Fruit fly (Drosophila melanogaster) whole organism, embryonic: ENCODE data around the gene CG9150.

ENCODE experiments used
- CG10267 ChIP-seq: fragments of 200-800 bp; sonication (Bioruptor generic); optimal IDR thresholded peaks from 2 replicates; lab custom pipeline; 2018; ENCODE audit warnings: missing biosample characterization, mild to moderate bottlenecking, missing genetic modification characterization, moderate library complexity
- CG10366 ChIP-seq: fragments of 200-800 bp; sonication (Bioruptor generic); IDR thresholded peaks from 2 replicates; pipeline ENCODE4 v1.3.6; 2022; ENCODE audit warnings: missing biosample characterization, missing genetic modification characterization
- CG12236 ChIP-seq: fragments of 200-800 bp; sonication (Bioruptor generic); optimal IDR thresholded peaks from 2 replicates; lab custom pipeline; 2016; ENCODE audit warnings: missing biosample characterization, missing genetic modification characterization
- CG12299 ChIP-seq: fragments of 200-800 bp; sonication (Bioruptor generic); optimal IDR thresholded peaks from 2 replicates; lab custom pipeline; 2018; ENCODE audit warnings: missing biosample characterization, mild to moderate bottlenecking, missing genetic modification characterization
- CG13624 ChIP-seq: fragments of 200-800 bp; sonication (Bioruptor generic); optimal IDR thresholded peaks from 2 replicates; lab custom pipeline; 2016; ENCODE audit warnings: missing biosample characterization, missing genetic modification characterization
- CG15601 ChIP-seq: fragments of 200-800 bp; sonication (Bioruptor generic); optimal IDR thresholded peaks from 3 replicates; lab custom pipeline; 2019; ENCODE audit warnings: missing biosample characterization, mild to moderate bottlenecking, missing genetic modification characterization, moderate library complexity
- CG17359 ChIP-seq: fragments of 200-800 bp; sonication (Bioruptor generic); optimal IDR thresholded peaks from 3 replicates; lab custom pipeline; 2018; ENCODE audit warnings: missing biosample characterization, mild to moderate bottlenecking, missing genetic modification characterization, moderate library complexity
- CG18619 ChIP-seq: fragments of 200-800 bp; sonication (Bioruptor generic); optimal IDR thresholded peaks from 3 replicates; lab custom pipeline; 2017; ENCODE audit warnings: missing biosample characterization, mild to moderate bottlenecking, missing genetic modification characterization
- CG2129 ChIP-seq: fragments of 200-800 bp; sonication (Bioruptor generic); IDR thresholded peaks from 2 replicates; pipeline ENCODE4 v1.3.6; 2022; ENCODE audit warnings: missing biosample characterization, missing genetic modification characterization; ENCODE audit not compliant: partially characterized antibody
- CG31388 ChIP-seq: fragments of 200-800 bp; sonication (Bioruptor generic); optimal IDR thresholded peaks from 2 replicates; lab custom pipeline; 2016; ENCODE audit warnings: missing biosample characterization, missing genetic modification characterization
- CG32532 ChIP-seq: fragments of 200-800 bp; sonication (Bioruptor generic); IDR thresholded peaks from 2 replicates; pipeline ENCODE4 v1.3.6; 2022; ENCODE audit warnings: missing biosample characterization, missing genetic modification characterization
- CG34376 ChIP-seq: fragments of 200-800 bp; sonication (Bioruptor generic); optimal IDR thresholded peaks from 2 replicates; lab custom pipeline; 2018; ENCODE audit warnings: missing biosample characterization, mild to moderate bottlenecking, missing genetic modification characterization
- CG4360 ChIP-seq: fragments of 200-800 bp; sonication (Bioruptor generic); IDR thresholded peaks from 2 replicates; pipeline ENCODE4 v1.3.6; 2022; ENCODE audit warnings: missing biosample characterization, missing genetic modification characterization
- CG43689 ChIP-seq: fragments of 200-800 bp; sonication (Bioruptor generic); IDR thresholded peaks from 2 replicates; pipeline ENCODE4 v1.3.6; 2022; ENCODE audit warnings: missing biosample characterization, missing genetic modification characterization
- CG5953 ChIP-seq: fragments of 200-800 bp; sonication (Bioruptor generic); IDR thresholded peaks from 2 replicates; pipeline ENCODE4 v1.3.6; 2022; ENCODE audit warnings: missing biosample characterization, missing genetic modification characterization
- CG7963 ChIP-seq: fragments of 200-800 bp; sonication (Bioruptor generic); IDR thresholded peaks from 3 replicates; pipeline ENCODE4 v1.3.6; 2022; ENCODE audit warnings: missing biosample characterization, missing genetic modification characterization; ENCODE audit not compliant: partially characterized antibody
- CG8478 ChIP-seq: fragments of >200 bp; optimal IDR thresholded peaks from 2 replicates; lab custom pipeline; 2018
- CG9609 ChIP-seq: fragments of 200-800 bp; sonication (Bioruptor generic); optimal IDR thresholded peaks from 3 replicates; lab custom pipeline; 2016; ENCODE audit warnings: missing biosample characterization, missing genetic modification characterization
- CHES-1-like ChIP-seq: fragments of 200-800 bp; sonication (Bioruptor generic); optimal IDR thresholded peaks from 2 replicates; lab custom pipeline; 2016; ENCODE audit warnings: missing biosample characterization, missing genetic modification characterization
- CrebB ChIP-seq: fragments of 200-800 bp; sonication (Bioruptor generic); optimal IDR thresholded peaks from 3 replicates; lab custom pipeline; 2018; ENCODE audit warnings: missing biosample characterization, mild to moderate bottlenecking, missing genetic modification characterization
- Dad ChIP-seq: fragments of 200-800 bp; sonication (Bioruptor generic); optimal IDR thresholded peaks from 3 replicates; lab custom pipeline; 2016; ENCODE audit warnings: missing biosample characterization, missing genetic modification characterization
- E2f1 ChIP-seq: fragments of 200-800 bp; sonication (Bioruptor generic); IDR thresholded peaks from 2 replicates; pipeline ENCODE4 v1.3.6; 2022; ENCODE audit warnings: missing biosample characterization, missing genetic modification characterization
- GATAe ChIP-seq: fragments of 200-800 bp; sonication (Bioruptor generic); conservative IDR thresholded peaks from 2 replicates; pipeline ENCODE4 v1.3.6; 2022; ENCODE audit warnings: missing biosample characterization, missing genetic modification characterization
- Gug ChIP-seq: fragments of 200-800 bp; sonication (Bioruptor generic); IDR thresholded peaks from 4 replicates; pipeline ENCODE4 v1.3.6; 2022; ENCODE audit warnings: missing biosample characterization, missing genetic modification characterization
- HLHmδ ChIP-seq: fragments of 200-800 bp; sonication (Bioruptor generic); optimal IDR thresholded peaks from 2 replicates; lab custom pipeline; 2018; ENCODE audit warnings: missing biosample characterization, mild to moderate bottlenecking, missing genetic modification characterization, moderate library complexity
- Hand ChIP-seq: fragments of 200-800 bp; sonication (Bioruptor generic); optimal IDR thresholded peaks from 2 replicates; lab custom pipeline; 2017; ENCODE audit warnings: mild to moderate bottlenecking, missing biosample characterization, missing genetic modification reagents, missing genetic modification characterization
- HmgD ChIP-seq: fragments of 200-800 bp; sonication (Bioruptor generic); optimal IDR thresholded peaks from 3 replicates; lab custom pipeline; 2016; ENCODE audit warnings: missing biosample characterization, missing genetic modification characterization
- Hsf ChIP-seq: fragments of 200-800 bp; sonication (Bioruptor generic); optimal IDR thresholded peaks from 3 replicates; lab custom pipeline; 2016; ENCODE audit warnings: missing biosample characterization, missing genetic modification characterization
- MESR4 ChIP-seq: fragments of 200-800 bp; sonication (Bioruptor generic); optimal IDR thresholded peaks from 2 replicates; lab custom pipeline; 2018; ENCODE audit warnings: missing biosample characterization, mild to moderate bottlenecking, missing genetic modification characterization, moderate library complexity
- PHDP ChIP-seq: fragments of 200-800 bp; sonication (Bioruptor generic); optimal IDR thresholded peaks from 3 replicates; lab custom pipeline; 2018; ENCODE audit warnings: missing biosample characterization, mild to moderate bottlenecking, missing genetic modification characterization, moderate library complexity
- Ravus ChIP-seq: fragments of 200-800 bp; sonication (Bioruptor generic); IDR thresholded peaks from 2 replicates; pipeline ENCODE4 v1.3.6; 2022; ENCODE audit warnings: missing biosample characterization, missing genetic modification characterization
- Rfx ChIP-seq: fragments of 200-800 bp; sonication (Bioruptor generic); IDR thresholded peaks from 2 replicates; pipeline ENCODE4 v1.3.6; 2022; ENCODE audit warnings: missing biosample characterization, missing genetic modification characterization
- Scr ChIP-seq: fragments of 200-800 bp; sonication (Bioruptor generic); IDR thresholded peaks from 2 replicates; pipeline ENCODE4 v1.3.6; 2022; ENCODE audit warnings: missing biosample characterization, missing genetic modification characterization; ENCODE audit not compliant: partially characterized antibody
- Trl ChIP-seq, 3 experiments: fragments of >200 bp in 2 of 3; fragments of 200-800 bp in 1 of 3; sonication (Bioruptor generic) in 1 of 3; optimal IDR thresholded peaks; 2 replicates in 1 of 3; 3 replicates in 2 of 3; lab custom pipeline; 2016 to 2017; ENCODE audit warnings: missing biosample characterization in 1 of 3, missing genetic modification characterization in 1 of 3
- Usf ChIP-seq: fragments of 200-800 bp; sonication (Bioruptor generic); optimal IDR thresholded peaks from 2 replicates; lab custom pipeline; 2017; ENCODE audit warnings: missing genotype, missing biosample characterization, missing genetic modification characterization
- ara ChIP-seq: fragments of 200-800 bp; sonication (Bioruptor generic); IDR thresholded peaks from 2 replicates; pipeline ENCODE4 v1.3.6; 2022; ENCODE audit warnings: missing biosample characterization, missing genetic modification characterization
- cas ChIP-seq: fragments of 200-800 bp; sonication (Bioruptor generic); IDR thresholded peaks from 2 replicates; pipeline ENCODE4 v1.3.6; 2022; ENCODE audit warnings: missing biosample characterization, missing genetic modification characterization
- crc ChIP-seq: fragments of 200-800 bp; sonication (Bioruptor generic); optimal IDR thresholded peaks from 2 replicates; lab custom pipeline; 2016; ENCODE audit warnings: missing biosample characterization, missing genetic modification characterization
- crp ChIP-seq, 2 experiments: fragments of 200-800 bp; sonication (Bioruptor generic); optimal IDR thresholded peaks; 2 replicates in 1 of 2; 3 replicates in 1 of 2; lab custom pipeline; 2017; ENCODE audit warnings: missing biosample characterization in 2 of 2, missing genetic modification characterization in 2 of 2, mild to moderate bottlenecking in 1 of 2, moderate library complexity in 1 of 2
- ems ChIP-seq: fragments of 200-800 bp; sonication (Bioruptor generic); optimal IDR thresholded peaks from 3 replicates; lab custom pipeline; 2016; ENCODE audit warnings: missing biosample characterization, missing genetic modification characterization
- en ChIP-seq: fragments of 200-800 bp; sonication (Bioruptor generic); optimal IDR thresholded peaks from 2 replicates; lab custom pipeline; 2016; ENCODE audit warnings: missing biosample characterization, missing genetic modification characterization
- insv ChIP-seq, 2 experiments: fragments of 200-800 bp; sonication (Bioruptor generic); optimal IDR thresholded peaks; 3 replicates each; lab custom pipeline; 2016 to 2018; ENCODE audit warnings: missing biosample characterization in 2 of 2, missing genetic modification characterization in 2 of 2
- kah ChIP-seq: fragments of 200-800 bp; sonication (Bioruptor generic); optimal IDR thresholded peaks from 2 replicates; lab custom pipeline; 2018; ENCODE audit warnings: missing biosample characterization, mild to moderate bottlenecking, missing genetic modification characterization
- knrl ChIP-seq: fragments of 200-800 bp; sonication (Bioruptor generic); IDR thresholded peaks from 3 replicates; pipeline ENCODE4 v1.3.6; 2022; ENCODE audit warnings: missing biosample characterization, missing genetic modification characterization; ENCODE audit not compliant: partially characterized antibody
- otp ChIP-seq: fragments of 200-800 bp; sonication (Bioruptor generic); IDR thresholded peaks from 3 replicates; pipeline ENCODE4, ENCODE4 v1.3.6; 2022; ENCODE audit warnings: missing biosample characterization, missing genetic modification characterization
- pnt ChIP-seq: fragments of 200-800 bp; sonication (Bioruptor generic); optimal IDR thresholded peaks from 3 replicates; lab custom pipeline; 2016; ENCODE audit warnings: missing biosample characterization, missing genetic modification characterization
- ro ChIP-seq: fragments of 200-800 bp; sonication (Bioruptor generic); IDR thresholded peaks from 2 replicates; pipeline ENCODE4 v1.3.6; 2022; ENCODE audit warnings: missing biosample characterization, missing genetic modification characterization
- scrt ChIP-seq: fragments of 200-800 bp; sonication (Bioruptor generic); optimal IDR thresholded peaks from 2 replicates; lab custom pipeline; 2018; ENCODE audit warnings: missing biosample characterization, mild to moderate bottlenecking, missing genetic modification characterization, moderate library complexity
- slp2 ChIP-seq: fragments of 200-800 bp; sonication (Bioruptor generic); optimal IDR thresholded peaks from 2 replicates; lab custom pipeline; 2016; ENCODE audit warnings: missing biosample characterization, missing genetic modification characterization
- tap ChIP-seq: fragments of 200-800 bp; optimal IDR thresholded peaks from 3 replicates; lab custom pipeline; 2019; ENCODE audit warnings: missing biosample characterization, mild to moderate bottlenecking, missing genetic modification characterization, moderate library complexity
- usp ChIP-seq: fragments of >200 bp; optimal IDR thresholded peaks from 2 replicates; lab custom pipeline; 2017; ENCODE audit warnings: missing biosample characterization, missing genetic modification characterization

CG9150 gene

dm6 chr2L:6051212-6051621, 17.2 kb downstream of the CG9150 start (continued):
- TF ChIP-seq Hand (GFP tag; lab: Kevin White, UChicago) (peak; percentile 98), CG5953 (GFP tag; lab: Robert Waterston, UW) (peak; percentile 90), HmgD (GFP tag; lab: Kevin White, UChicago) (peak; percentile 69), CrebB (peak; percentile 98), tap (tag; lab: Kevin White, UChicago) (peak; percentile 97), CG17359 (tag; lab: Kevin White, UChicago) (peak; percentile 97), CG10366 (GFP tag; lab: Robert Waterston, UW) (peak; percentile 95), ara (GFP tag; lab: Robert Waterston, UW) (peak; percentile 96), Trl (optimal IDR thresholded peaks at IDR 0.05; lab: Kevin White, UChicago) (peak in 1 of 2 experiments; percentile 6), Trl (GFP tag; optimal IDR thresholded peaks at IDR 0.05; lab: Kevin White, UChicago) (peak; percentile 97), ro (GFP tag; lab: Robert Waterston, UW) (peak; percentile 73), pnt (GFP tag; lab: Kevin White, UChicago) (peak; percentile 88), HLHmδ (GFP tag; lab: Kevin White, UChicago) (no peak), CG8478 (lab: Kevin White, UChicago) (peak; percentile 12), CG13624 (peak; percentile 96), crp (GFP tag; optimal IDR thresholded peaks at IDR 0.05; lab: Kevin White, UChicago) (peak in 1 of 2 experiments; percentile 62), CG9609 (GFP tag; lab: Kevin White, UChicago) (peak; percentile 88), CG34376 (GFP tag; lab: Kevin White, UChicago) (peak; percentile 98), Scr (GFP tag; lab: Robert Waterston, UW) (no peak), ems (GFP tag; lab: Kevin White, UChicago) (peak; percentile 95), CG2129 (GFP tag; lab: Robert Waterston, UW) (no peak), MESR4 (GFP tag; lab: Kevin White, UChicago) (peak; percentile 46), E2f1 (GFP tag; lab: Robert Waterston, UW) (peak; percentile 82), Hsf (GFP tag; lab: Kevin White, UChicago) (peak; percentile 94), knrl (GFP tag; lab: Robert Waterston, UW) (no peak), Rfx (GFP tag; lab: Robert Waterston, UW) (peak; percentile 97), Ravus (peak; percentile 75), PHDP (tag; lab: Kevin White, UChicago) (peak; percentile 99), usp (no peak), insv (GFP tag; optimal IDR thresholded peaks at IDR 0.05; lab: Kevin White, UChicago) (peak; percentile 5 to 77), CG43689 (peak; percentile 71), CG10267 (peak; percentile 95), crc (peak; percentile 90), CHES-1-like (GFP tag; lab: Kevin White, UChicago) (peak; percentile 89), CG31388 (GFP tag; lab: Kevin White, UChicago) (peak; percentile 71), GATAe (peak; percentile 33; the same call in 1 of the 2 replicates), Gug (GFP tag; lab: Robert Waterston, UW) (peak; percentile 41; the same call in 1 of the 4 replicates), kah (peak; percentile 92), slp2 (peak; percentile 83), cas (peak; percentile 84), CG32532 (peak; percentile 95), Dad (GFP tag; lab: Kevin White, UChicago) (peak; percentile 97), CG7963 (GFP tag; lab: Robert Waterston, UW) (no peak), scrt (GFP tag; lab: Kevin White, UChicago) (peak; percentile 96), en (peak; percentile 91), CG12236 (GFP tag; lab: Kevin White, UChicago) (peak; percentile 92), CG15601 (tag; lab: Kevin White, UChicago) (peak; percentile 94), otp (GFP tag; lab: Robert Waterston, UW) (peak; percentile 94), Usf (peak; percentile 75), CG12299 (tag; lab: Kevin White, UChicago) (peak; percentile 97), CG4360 (GFP tag; lab: Robert Waterston, UW) (peak; percentile 55; the same call in 1 of the 2 replicates), CG18619 (GFP tag; lab: Kevin White, UChicago) (peak; percentile 95)
